Worm (Caenorhabditis elegans) whole organism, L4/young adult: ENCODE data around the gene crb-1.

Source experiments
- dao-5 ChIP-seq: sonication (generic microtip); optimal IDR thresholded peaks from 2 replicates; lab custom pipeline; 2016; ENCODE audit warnings: missing genotype, missing genetic modification characterization, moderate library complexity, missing compliant biosample characterization
- him-1 ChIP-seq: sonication (generic microtip); optimal IDR thresholded peaks from 2 replicates; lab custom pipeline; 2016; ENCODE audit warnings: missing genotype, missing genetic modification reagents, missing genetic modification characterization, missing compliant biosample characterization

- no peak for TF ChIP-seq him-1 (tag; lab: Kevin White, UChicago)
- TF ChIP-seq dao-5 (tag; lab: Kevin White, UChicago): no peak
Observed at ce11 chrX:17385102-17385501, 28.7 kb downstream of the crb-1 start.
